Worm (Caenorhabditis elegans) whole organism, L2 larva: ENCODE data around the gene R144.13.

Experiments
- C34F6.9 ChIP-seq: fragments of 150-350 bp; optimal IDR thresholded peaks from 2 replicates; lab custom pipeline; 2014; ENCODE audit warnings: missing biosample characterization, missing genetic modification characterization
- F13H6.1 ChIP-seq: sonication (generic microtip); optimal IDR thresholded peaks from 2 replicates; lab custom pipeline; 2016; ENCODE audit warnings: missing genetic modification characterization, missing compliant biosample characterization
- R02D3.7 ChIP-seq: fragments of 150-350 bp; optimal IDR thresholded peaks from 2 replicates; lab custom pipeline; 2014; ENCODE audit warnings: missing biosample characterization, missing genetic modification characterization
- Y55F3AM.14 ChIP-seq: fragments of 200-800 bp; sonication (Bioruptor generic); optimal IDR thresholded peaks from 2 replicates; lab custom pipeline; 2018; ENCODE audit warnings: mild to moderate bottlenecking, missing genetic modification characterization, missing compliant biosample characterization
- ZK546.5 ChIP-seq: sonication (generic microtip); optimal IDR thresholded peaks from 2 replicates; lab custom pipeline; 2017; ENCODE audit warnings: missing biosample characterization, missing genetic modification characterization
- alr-1 ChIP-seq: fragments of 150-350 bp; optimal IDR thresholded peaks from 2 replicates; lab custom pipeline; 2014; ENCODE audit warnings: missing biosample characterization, missing genetic modification characterization
- aly-2 ChIP-seq: fragments of 150-350 bp; optimal IDR thresholded peaks from 2 replicates; lab custom pipeline; 2014; ENCODE audit warnings: missing biosample characterization, missing genetic modification characterization
- ama-1 ChIP-seq: fragments of 150-350 bp; optimal IDR thresholded peaks from 2 replicates; lab custom pipeline; 2018; ENCODE audit warnings: inconsistent platforms
- blmp-1 ChIP-seq: sonication (generic microtip); optimal IDR thresholded peaks from 2 replicates; lab custom pipeline; 2017; ENCODE audit warnings: missing genetic modification characterization, mild to moderate bottlenecking, missing compliant biosample characterization, antibody characterized with exemption, moderate library complexity; ENCODE audit not compliant: insufficient read depth
- ceh-16 ChIP-seq: fragments of 150-350 bp; optimal IDR thresholded peaks from 2 replicates; lab custom pipeline; 2014; ENCODE audit warnings: missing biosample characterization, missing genetic modification characterization
- ceh-82 ChIP-seq: fragments of 150-350 bp; optimal IDR thresholded peaks from 2 replicates; lab custom pipeline; 2014; ENCODE audit warnings: missing biosample characterization, missing genetic modification characterization
- crh-2 ChIP-seq: sonication (generic microtip); optimal IDR thresholded peaks from 2 replicates; lab custom pipeline; 2017; ENCODE audit warnings: missing biosample characterization, missing genetic modification characterization
- dmd-4 ChIP-seq: sonication (generic microtip); optimal IDR thresholded peaks from 2 replicates; lab custom pipeline; 2017; ENCODE audit warnings: missing biosample characterization, missing genetic modification characterization
- egl-27 ChIP-seq: sonication (generic microtip); optimal IDR thresholded peaks from 3 replicates; lab custom pipeline; 2017; ENCODE audit warnings: missing biosample characterization, missing genetic modification reagents, missing genetic modification characterization
- elt-3 ChIP-seq: sonication (generic microtip); optimal IDR thresholded peaks from 2 replicates; lab custom pipeline; 2017; ENCODE audit warnings: missing biosample characterization, missing genetic modification characterization
- fos-1 ChIP-seq: fragments of 150-350 bp; optimal IDR thresholded peaks from 2 replicates; lab custom pipeline; 2014; ENCODE audit warnings: missing biosample characterization, missing genetic modification characterization
- lin-11 ChIP-seq: fragments of 150-350 bp; sonication (generic microtip); optimal IDR thresholded peaks from 2 replicates; lab custom pipeline; 2014; ENCODE audit warnings: missing biosample characterization, missing genetic modification characterization, inconsistent platforms, mixed read lengths
- lin-13 ChIP-seq: fragments of 150-350 bp; optimal IDR thresholded peaks from 2 replicates; lab custom pipeline; 2014; ENCODE audit warnings: missing biosample characterization, missing genetic modification reagents, missing genetic modification characterization
- lin-39 ChIP-seq: fragments of 150-350 bp; optimal IDR thresholded peaks from 2 replicates; lab custom pipeline; 2014; ENCODE audit warnings: missing biosample characterization, missing genetic modification reagents, missing genetic modification characterization
- lsy-2 ChIP-seq, 2 experiments: fragments of 150-350 bp in 1 of 2; sonication (generic microtip) in 1 of 2; optimal IDR thresholded peaks; 2 replicates each; lab custom pipeline; 2014 to 2017; ENCODE audit warnings: missing biosample characterization in 2 of 2, missing genetic modification characterization in 2 of 2
- mab-5 ChIP-seq: fragments of 150-350 bp; optimal IDR thresholded peaks from 2 replicates; lab custom pipeline; 2014; ENCODE audit warnings: missing biosample characterization, missing genetic modification characterization
- mbf-1 ChIP-seq: sonication (generic microtip); optimal IDR thresholded peaks from 2 replicates; lab custom pipeline; 2017; ENCODE audit warnings: missing biosample characterization, missing genetic modification characterization
- mdl-1 ChIP-seq, 2 experiments: fragments of 150-350 bp in 1 of 2; sonication (generic microtip) in 1 of 2; optimal IDR thresholded peaks; 2 replicates each; lab custom pipeline; 2017; ENCODE audit warnings: missing biosample characterization in 2 of 2, missing genetic modification characterization in 2 of 2
- nhr-10 ChIP-seq: sonication (generic microtip); optimal IDR thresholded peaks from 2 replicates; lab custom pipeline; 2017; ENCODE audit warnings: missing biosample characterization, missing genetic modification characterization
- nhr-11 ChIP-seq: fragments of 150-350 bp; optimal IDR thresholded peaks from 2 replicates; lab custom pipeline; 2014; ENCODE audit warnings: missing biosample characterization, missing genetic modification characterization
- nhr-129 ChIP-seq: fragments of 150-350 bp; optimal IDR thresholded peaks from 2 replicates; lab custom pipeline; 2014; ENCODE audit warnings: missing biosample characterization, missing genetic modification characterization
- nhr-21 ChIP-seq: fragments of 150-350 bp; optimal IDR thresholded peaks from 2 replicates; lab custom pipeline; 2014; ENCODE audit warnings: missing biosample characterization, missing genetic modification characterization
- nhr-23 ChIP-seq: fragments of 150-350 bp; optimal IDR thresholded peaks from 2 replicates; lab custom pipeline; 2014; ENCODE audit warnings: missing biosample characterization, missing genetic modification reagents, missing genetic modification characterization
- nhr-237 ChIP-seq: fragments of 150-350 bp; optimal IDR thresholded peaks from 2 replicates; lab custom pipeline; 2014; ENCODE audit warnings: missing biosample characterization, missing genetic modification characterization
- nhr-25 ChIP-seq: fragments of 150-350 bp; sonication (generic microtip); optimal IDR thresholded peaks from 3 replicates; lab custom pipeline; 2014; ENCODE audit warnings: missing biosample characterization, missing genetic modification characterization
- nhr-6 ChIP-seq: fragments of 150-350 bp; optimal IDR thresholded peaks from 2 replicates; lab custom pipeline; 2014; ENCODE audit warnings: missing biosample characterization, missing genetic modification characterization
- nhr-77 ChIP-seq: fragments of 150-350 bp; optimal IDR thresholded peaks from 2 replicates; lab custom pipeline; 2014; ENCODE audit warnings: missing biosample characterization, missing genetic modification characterization
- sem-4 ChIP-seq: fragments of 150-350 bp; optimal IDR thresholded peaks from 2 replicates; lab custom pipeline; 2014; ENCODE audit warnings: missing biosample characterization, missing genetic modification reagents, missing genetic modification characterization
- skn-1 ChIP-seq: sonication (generic microtip); optimal IDR thresholded peaks from 2 replicates; lab custom pipeline; 2017; ENCODE audit warnings: missing biosample characterization, missing genetic modification characterization
- sma-3 ChIP-seq: sonication (generic microtip); optimal IDR thresholded peaks from 2 replicates; lab custom pipeline; 2016; ENCODE audit warnings: missing genetic modification reagents, missing genetic modification characterization, missing compliant biosample characterization
- sma-9 ChIP-seq, 2 experiments: fragments of 150-350 bp in 1 of 2; sonication (generic microtip) in 1 of 2; optimal IDR thresholded peaks; 2 replicates each; lab custom pipeline; 2014 to 2016; ENCODE audit warnings: missing genetic modification characterization in 2 of 2, mild to moderate bottlenecking in 1 of 2, missing biosample characterization in 1 of 2, missing compliant biosample characterization in 1 of 2, missing genetic modification reagents in 1 of 2, moderate library complexity in 1 of 2
- snpc-4 ChIP-seq: fragments of 150-350 bp; optimal IDR thresholded peaks from 2 replicates; lab custom pipeline; 2014; ENCODE audit warnings: missing biosample characterization, missing genetic modification characterization
- unc-55 ChIP-seq: fragments of 150-350 bp; sonication (generic microtip); optimal IDR thresholded peaks from 3 replicates; lab custom pipeline; 2014; ENCODE audit warnings: missing biosample characterization, missing genetic modification reagents, missing genetic modification characterization
- unc-62 ChIP-seq: fragments of 150-350 bp; optimal IDR thresholded peaks from 2 replicates; lab custom pipeline; 2014; ENCODE audit warnings: missing biosample characterization, missing genetic modification reagents, missing genetic modification characterization
- zag-1 ChIP-seq: fragments of 150-350 bp; optimal IDR thresholded peaks from 2 replicates; lab custom pipeline; 2014; ENCODE audit warnings: missing biosample characterization, missing genetic modification characterization
- ztf-1 ChIP-seq: fragments of 200-800 bp; sonication (Bioruptor generic); conservative IDR thresholded peaks from 2 replicates; pipeline ENCODE4 v1.3.6; 2022; ENCODE audit warnings: missing genetic modification characterization, missing compliant biosample characterization
- ztf-11 ChIP-seq: sonication (generic microtip); optimal IDR thresholded peaks from 2 replicates; lab custom pipeline; 2017; ENCODE audit warnings: missing biosample characterization, missing genetic modification characterization
- ztf-4 ChIP-seq: fragments of 150-350 bp; optimal IDR thresholded peaks from 2 replicates; lab custom pipeline; 2014; ENCODE audit warnings: missing biosample characterization, missing genetic modification characterization

Gene R144.13

DNA sequence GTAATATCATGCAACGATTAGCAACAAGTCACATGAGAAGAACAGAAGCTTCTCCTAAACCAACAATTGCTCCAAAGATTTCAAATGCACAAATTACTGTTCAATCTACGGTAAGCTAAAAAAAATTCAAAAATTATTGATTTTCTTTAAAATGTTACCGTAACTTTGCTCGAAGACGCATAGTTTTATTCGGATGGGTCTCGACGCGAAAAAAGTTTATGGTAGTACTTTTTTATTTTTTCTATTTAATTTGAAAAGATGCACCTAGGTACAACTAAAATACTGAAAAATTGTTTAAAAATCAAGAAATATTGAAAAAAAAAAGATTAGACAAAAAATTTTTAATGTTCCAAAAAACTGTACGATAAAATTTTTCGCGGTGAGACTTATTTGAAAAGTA, 35.4 kb upstream of the R144.13 start:
- TF ChIP-seq nhr-77 = no peak
- no peak for TF ChIP-seq elt-3 (tag; lab: Kevin White, UChicago)
- TF ChIP-seq sem-4 (tag; lab: Kevin White, UChicago) = no peak

DNA sequence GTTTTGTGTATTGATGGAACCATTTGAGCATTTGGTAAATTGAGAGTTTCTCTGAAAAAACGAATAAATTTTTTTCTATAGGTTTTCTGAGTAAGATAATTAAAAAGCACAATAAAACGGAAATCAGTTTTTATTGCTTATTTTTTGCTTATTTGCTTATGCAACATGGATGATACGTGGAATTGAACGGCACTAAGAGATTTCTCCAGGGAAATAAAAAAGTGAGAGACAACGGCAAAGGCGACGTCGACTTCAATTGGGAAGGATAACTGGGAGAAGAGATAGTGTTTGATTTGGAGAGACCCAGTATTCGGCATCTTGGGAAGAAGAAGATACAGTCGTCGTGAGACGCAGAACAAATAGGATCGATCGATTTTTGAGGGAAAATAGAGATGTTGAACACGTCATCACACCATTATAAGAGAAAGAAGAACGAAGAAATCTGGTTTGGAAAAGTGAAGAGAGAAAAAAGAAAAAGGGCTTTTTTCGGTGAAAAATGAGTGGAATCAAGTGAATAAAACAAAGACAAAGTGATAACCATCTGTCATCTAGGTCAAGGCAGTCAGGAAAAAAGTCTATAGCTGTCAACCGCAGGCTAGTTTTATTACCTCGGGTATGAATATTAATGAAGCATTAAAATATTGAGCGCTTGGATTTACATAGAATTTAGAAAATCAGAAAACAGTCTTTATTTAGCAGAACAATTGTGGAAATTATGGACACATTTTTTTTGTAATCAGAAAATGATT, 24.8 kb upstream of the R144.13 start, which contains the start of gene tmem-131:
TSS of gene tmem-131 (minus strand) at position 51 of the 749 bp plus-strand sequence.
- TF ChIP-seq nhr-25 (tag; lab: Kevin White, UChicago) = peak; percentile 66
- TF ChIP-seq ceh-82 = no peak
- no peak for TF ChIP-seq egl-27 (tag; lab: Kevin White, UChicago)
- TF ChIP-seq mab-5 (tag; lab: Kevin White, UChicago) = no peak
- TF ChIP-seq dmd-4 (tag; lab: Kevin White, UChicago) = no peak
- no peak for TF ChIP-seq nhr-6
- TF ChIP-seq fos-1 (tag; lab: Kevin White, UChicago) = peak; percentile 34
- TF ChIP-seq nhr-77 = no peak
- no peak for TF ChIP-seq sma-9 (GFP tag; optimal IDR thresholded peaks at IDR 0.05; lab: Kevin White, UChicago)
- no peak for TF ChIP-seq sma-9 (tag; optimal IDR thresholded peaks at IDR 0.05; lab: Kevin White, UChicago)
- no peak for TF ChIP-seq ceh-16 (tag; lab: Kevin White, UChicago)
- no peak for TF ChIP-seq nhr-237
- peak; percentile 45 for TF ChIP-seq crh-2
- no peak for TF ChIP-seq F13H6.1 (tag; lab: Kevin White, UChicago)
- TF ChIP-seq nhr-11 (tag; lab: Kevin White, UChicago) = no peak
- TF ChIP-seq unc-55 (GFP tag; lab: Kevin White, UChicago) = no peak
- TF ChIP-seq C34F6.9 (tag; lab: Kevin White, UChicago) = no peak
- TF ChIP-seq mbf-1 = no peak
- TF ChIP-seq nhr-129 = peak; percentile 27
- TF ChIP-seq lsy-2 (tag; optimal IDR thresholded peaks at IDR 0.05; lab: Kevin White, UChicago) = no peak
- TF ChIP-seq aly-2 (tag; lab: Kevin White, UChicago) = no peak
- TF ChIP-seq unc-62 (GFP tag; lab: Kevin White, UChicago) = no peak
- no peak for TF ChIP-seq ztf-4 (tag; lab: Kevin White, UChicago)
- no peak for TF ChIP-seq lin-13 (GFP tag; lab: Kevin White, UChicago)
- TF ChIP-seq ama-1 = no peak
- no peak for TF ChIP-seq skn-1
- no peak for TF ChIP-seq nhr-23 (tag; lab: Kevin White, UChicago)
- TF ChIP-seq nhr-10 (tag; lab: Kevin White, UChicago) = no peak
- no peak for TF ChIP-seq lin-11 (tag; lab: Kevin White, UChicago)
- no peak for TF ChIP-seq ZK546.5 (tag; lab: Kevin White, UChicago)
- TF ChIP-seq snpc-4 (tag; lab: Kevin White, UChicago) = no peak
- TF ChIP-seq ztf-11 = no peak
- peak; percentile 43 for TF ChIP-seq sma-3
- TF ChIP-seq blmp-1 = peak; percentile 20
- TF ChIP-seq Y55F3AM.14 (GFP tag; lab: Kevin White, UChicago) = no peak
- TF ChIP-seq R02D3.7 (tag; lab: Kevin White, UChicago) = no peak
- TF ChIP-seq zag-1 (tag; lab: Kevin White, UChicago) = no peak
- peak; percentile 32 for TF ChIP-seq nhr-21 (tag; lab: Kevin White, UChicago)
- TF ChIP-seq mdl-1 (tag; optimal IDR thresholded peaks at IDR 0.05; lab: Kevin White, UChicago) = no peak
- no peak for TF ChIP-seq alr-1 (tag; lab: Kevin White, UChicago)
- TF ChIP-seq ztf-1 (GFP tag; lab: Robert Waterston, UW) = no peak
- no peak for TF ChIP-seq lin-39
- TF ChIP-seq, all 48 proteins: peak for 7
